Worm (Caenorhabditis elegans): Measurements from ENCODE around the gene F53F1.6.

- no peak for TF ChIP-seq ceh-82 (tag; optimal IDR thresholded peaks at IDR 0.05)
- TF ChIP-seq nhr-76 (tag; optimal IDR thresholded peaks at IDR 0.05), result no peak
- no peak for TF ChIP-seq snpc-4 (tag; optimal IDR thresholded peaks at IDR 0.05)
- TF ChIP-seq elt-3 (tag; optimal IDR thresholded peaks at IDR 0.05), result no peak
- no peak for TF ChIP-seq nhr-237 (tag; optimal IDR thresholded peaks at IDR 0.05)
- TF ChIP-seq sea-2 (GFP tag; optimal IDR thresholded peaks at IDR 0.05), result no peak
- TF ChIP-seq nhr-28 (tag; optimal IDR thresholded peaks at IDR 0.05), result no peak
- TF ChIP-seq ztf-11 (tag; optimal IDR thresholded peaks at IDR 0.05), result no peak
- no peak for TF ChIP-seq ama-1 (optimal IDR thresholded peaks at IDR 0.05)
- TF ChIP-seq elt-1 (tag; optimal IDR thresholded peaks at IDR 0.05), result no peak
Observed at ce11 chrV:13442819-13443218, 25.4 kb upstream of the F53F1.6 start.
